Fruit fly (Drosophila melanogaster): ENCODE results near the gene CheA87a.

Gene CheA87a

dm6 chr3R:13382656-13383142 is 13.3 kb downstream of the CheA87a start:
- TF ChIP-seq Mio (GFP tag; optimal IDR thresholded peaks at IDR 0.05) (no peak), fru (GFP tag; optimal IDR thresholded peaks at IDR 0.05) (no peak), dl (GFP tag; optimal IDR thresholded peaks at IDR 0.05; ENCODE audit: insufficient read depth in 1 of 2, partially characterized antibody in 2 of 2) (no peak), Myc (optimal IDR thresholded peaks at IDR 0.05) (no peak), Hr83 (GFP tag; optimal IDR thresholded peaks at IDR 0.05; ENCODE audit: poor library complexity, severe bottlenecking) (no peak), psq (GFP tag; optimal IDR thresholded peaks at IDR 0.05) (peak; percentile 99), lola (GFP tag; optimal IDR thresholded peaks at IDR 0.05) (peak; percentile 56), N (GFP tag; optimal IDR thresholded peaks at IDR 0.05) (no peak), foxo (GFP tag; optimal IDR thresholded peaks at IDR 0.05) (no peak), ey (GFP tag; optimal IDR thresholded peaks at IDR 0.05) (no peak), tai (GFP tag; optimal IDR thresholded peaks at IDR 0.05) (no peak), h (GFP tag; optimal IDR thresholded peaks at IDR 0.05) (no peak), jim (GFP tag; optimal IDR thresholded peaks at IDR 0.05) (no peak), dmrt93B (GFP tag; optimal IDR thresholded peaks at IDR 0.05) (no peak)

dm6 chr3R:13385105-13385504 is 15.7 kb downstream of the CheA87a start:
- TF ChIP-seq N (GFP tag; optimal IDR thresholded peaks at IDR 0.05) = no peak

dm6 chr3R:13388160-13388870 is 18.9 kb downstream of the CheA87a start, which contains the start of gene CG9799:
Gene CG9799, minus strand, starts transcription at chr3R:13388709.
- no peak for TF ChIP-seq usp (GFP tag; optimal IDR thresholded peaks at IDR 0.05)
- TF ChIP-seq Jra (GFP tag; optimal IDR thresholded peaks at IDR 0.05) = no peak
- peak; percentile 14 for TF ChIP-seq Myc (optimal IDR thresholded peaks at IDR 0.05)
- no peak for TF ChIP-seq GATAd (GFP tag; optimal IDR thresholded peaks at IDR 0.05)
- TF ChIP-seq h (GFP tag; optimal IDR thresholded peaks at IDR 0.05) = no peak

- TF ChIP-seq Dfd (GFP tag; optimal IDR thresholded peaks at IDR 0.05) (no peak), fru (GFP tag; optimal IDR thresholded peaks at IDR 0.05) (peak; percentile 18), woc (GFP tag; optimal IDR thresholded peaks at IDR 0.05) (no peak), lola (GFP tag; optimal IDR thresholded peaks at IDR 0.05) (no peak), tai (GFP tag; optimal IDR thresholded peaks at IDR 0.05) (no peak), Dif (GFP tag; optimal IDR thresholded peaks at IDR 0.05; ENCODE audit: partially characterized antibody) (no peak)
Measured at dm6 chr3R:13390490-13390889, 21.0 kb downstream of the CheA87a start.

- no peak for TF ChIP-seq Rel (GFP tag; optimal IDR thresholded peaks at IDR 0.05)
- no peak for TF ChIP-seq Rel (tag; optimal IDR thresholded peaks at IDR 0.05)
- no peak for TF ChIP-seq Vsx2 (GFP tag; optimal IDR thresholded peaks at IDR 0.05; ENCODE audit: partially characterized antibody)
- TF ChIP-seq br (GFP tag; optimal IDR thresholded peaks at IDR 0.05) = no peak
- no peak for TF ChIP-seq pan (optimal IDR thresholded peaks at IDR 0.05)
- TF ChIP-seq Abd-B (GFP tag; optimal IDR thresholded peaks at IDR 0.05) = no peak
- TF ChIP-seq Sp1 (GFP tag; optimal IDR thresholded peaks at IDR 0.05) = no peak
Measured at dm6 chr3R:13393009-13393408, 23.6 kb downstream of the CheA87a start.

- TF ChIP-seq fru (GFP tag; optimal IDR thresholded peaks at IDR 0.05) = no peak
- TF ChIP-seq Dfd (GFP tag; optimal IDR thresholded peaks at IDR 0.05) = peak; percentile 54
Measured at dm6 chr3R:13395133-13395532, 25.7 kb downstream of the CheA87a start, which contains the start of gene CCHa2. Gene CCHa2, minus strand, starts transcription at chr3R:13395197.

dm6 chr3R:13397040-13397439 is 27.6 kb downstream of the CheA87a start, which contains the start of gene CG14374:
Gene CG14374, minus strand, starts transcription at chr3R:13397140.
- TF ChIP-seq CrebA (GFP tag; optimal IDR thresholded peaks at IDR 0.05; ENCODE audit: borderline replicate concordance) (no peak), jim (GFP tag; optimal IDR thresholded peaks at IDR 0.05) (no peak), usp (GFP tag; optimal IDR thresholded peaks at IDR 0.05) (no peak), dsf (GFP tag; optimal IDR thresholded peaks at IDR 0.05; ENCODE audit: borderline replicate concordance) (no peak), N (GFP tag; optimal IDR thresholded peaks at IDR 0.05) (no peak), OdsH (GFP tag; optimal IDR thresholded peaks at IDR 0.05) (no peak), sage (GFP tag; optimal IDR thresholded peaks at IDR 0.05) (no peak), Hr83 (GFP tag; optimal IDR thresholded peaks at IDR 0.05; ENCODE audit: poor library complexity, severe bottlenecking) (no peak), psq (GFP tag; optimal IDR thresholded peaks at IDR 0.05) (no peak), Mio (GFP tag; optimal IDR thresholded peaks at IDR 0.05) (no peak), dl (GFP tag; optimal IDR thresholded peaks at IDR 0.05; ENCODE audit: insufficient read depth in 1 of 2, partially characterized antibody in 2 of 2) (no peak), sv (GFP tag; optimal IDR thresholded peaks at IDR 0.05) (no peak), dmrt93B (GFP tag; optimal IDR thresholded peaks at IDR 0.05) (no peak), fru (GFP tag; optimal IDR thresholded peaks at IDR 0.05) (no peak)

Measured in whole organism, wandering third instar larva.